Fruit fly (Drosophila melanogaster) whole organism, pupa: ENCODE results near the gene CG33346.

Experiments used
- CG10348 ChIP-seq: fragments of 200-800 bp; sonication (Bioruptor generic); IDR thresholded peaks from 2 replicates; pipeline ENCODE4 v1.3.6; 2022; ENCODE audit warnings: missing biosample characterization, missing genetic modification characterization
- CG12605 ChIP-seq: fragments of 200-800 bp; sonication (Bioruptor generic); IDR thresholded peaks from 2 replicates; pipeline ENCODE4 v1.3.6; 2022; ENCODE audit warnings: missing biosample characterization, missing genetic modification characterization
- CG13204 ChIP-seq: fragments of 200-800 bp; sonication (Bioruptor generic); optimal IDR thresholded peaks from 2 replicates; lab custom pipeline; 2018; ENCODE audit warnings: missing biosample characterization, mild to moderate bottlenecking, missing genetic modification characterization, moderate library complexity
- CG14655 ChIP-seq: fragments of 200-800 bp; sonication (Bioruptor generic); optimal IDR thresholded peaks from 3 replicates; lab custom pipeline; 2017; ENCODE audit warnings: mild to moderate bottlenecking, missing biosample characterization, missing genetic modification reagents, missing genetic modification characterization
- CG15710 ChIP-seq: fragments of 200-800 bp; sonication (Bioruptor generic); optimal IDR thresholded peaks from 2 replicates; lab custom pipeline; 2018; ENCODE audit warnings: missing biosample characterization, mild to moderate bottlenecking, missing genetic modification characterization, moderate library complexity
- CG17806 ChIP-seq: fragments of 200-800 bp; sonication (Bioruptor generic); optimal IDR thresholded peaks from 2 replicates; lab custom pipeline; 2018; ENCODE audit warnings: missing biosample characterization, mild to moderate bottlenecking, missing genetic modification characterization, moderate library complexity
- CG32121 ChIP-seq: fragments of 200-800 bp; sonication (Bioruptor generic); IDR thresholded peaks from 2 replicates; pipeline ENCODE4 v1.3.6; 2022; ENCODE audit warnings: missing biosample characterization, missing genetic modification characterization
- CG34367 ChIP-seq: fragments of 200-800 bp; sonication (Bioruptor generic); optimal IDR thresholded peaks from 2 replicates; lab custom pipeline; 2018; ENCODE audit warnings: missing biosample characterization, mild to moderate bottlenecking, missing genetic modification characterization
- CG4496 ChIP-seq: fragments of 200-800 bp; sonication (Bioruptor generic); IDR thresholded peaks from 3 replicates; pipeline ENCODE4 v1.3.6; 2022; ENCODE audit warnings: missing biosample characterization, missing genetic modification characterization
- CG8159 ChIP-seq: fragments of 200-800 bp; sonication (Bioruptor generic); optimal IDR thresholded peaks from 3 replicates; lab custom pipeline; 2018; ENCODE audit warnings: missing biosample characterization, mild to moderate bottlenecking, missing genetic modification characterization, moderate library complexity
- CG8301 ChIP-seq: fragments of 200-800 bp; sonication (Bioruptor generic); optimal IDR thresholded peaks from 2 replicates; lab custom pipeline; 2018; ENCODE audit warnings: missing biosample characterization, mild to moderate bottlenecking, missing genetic modification characterization
- CG9948 ChIP-seq: fragments of 200-800 bp; sonication (Bioruptor generic); optimal IDR thresholded peaks from 2 replicates; lab custom pipeline; 2018; ENCODE audit warnings: missing biosample characterization, mild to moderate bottlenecking, missing genetic modification characterization, moderate library complexity
- D1 ChIP-seq: fragments of 200-800 bp; sonication (Bioruptor generic); optimal IDR thresholded peaks from 2 replicates; lab custom pipeline; 2018; ENCODE audit warnings: missing biosample characterization, mild to moderate bottlenecking, missing genetic modification characterization, moderate library complexity
- EcR ChIP-seq: fragments of 200-800 bp; sonication (Bioruptor generic); optimal IDR thresholded peaks from 3 replicates; lab custom pipeline; 2019; ENCODE audit warnings: missing biosample characterization, missing genetic modification characterization, mild to moderate bottlenecking, moderate library complexity, missing genetic modification reagents
- Ets98B ChIP-seq: fragments of 200-800 bp; sonication (Bioruptor generic); IDR thresholded peaks from 2 replicates; pipeline ENCODE4 v1.3.6; 2022; ENCODE audit warnings: missing biosample characterization, missing genetic modification characterization
- Pif1A ChIP-seq: fragments of 200-800 bp; sonication (Bioruptor generic); optimal IDR thresholded peaks from 3 replicates; lab custom pipeline; 2016; ENCODE audit warnings: missing biosample characterization, missing genetic modification characterization
- Pif1B ChIP-seq: fragments of 200-800 bp; sonication (Bioruptor generic); optimal IDR thresholded peaks from 3 replicates; lab custom pipeline; 2016; ENCODE audit warnings: missing biosample characterization, missing genetic modification characterization
- Snoo ChIP-seq: fragments of 200-800 bp; sonication (Bioruptor generic); optimal IDR thresholded peaks from 3 replicates; lab custom pipeline; 2017; ENCODE audit warnings: missing biosample characterization, mild to moderate bottlenecking, missing genetic modification characterization, inconsistent platforms
- fd96Ca ChIP-seq: fragments of 200-800 bp; sonication (Bioruptor generic); IDR thresholded peaks from 3 replicates; pipeline ENCODE4 v1.3.6; 2022; ENCODE audit warnings: missing biosample characterization, missing genetic modification characterization
- gl ChIP-seq: fragments of 200-800 bp; sonication (Bioruptor generic); optimal IDR thresholded peaks from 2 replicates; lab custom pipeline; 2018; ENCODE audit warnings: missing biosample characterization, mild to moderate bottlenecking, missing genetic modification characterization
- rn ChIP-seq: fragments of 200-800 bp; sonication (Bioruptor generic); IDR thresholded peaks from 2 replicates; pipeline ENCODE4 v1.3.6; 2022; ENCODE audit warnings: missing biosample characterization, missing genetic modification characterization

The CG33346 gene

dm6 chr3R:28629186-28629979 is 39.6 kb upstream of the CG33346 start:
- no peak for TF ChIP-seq gl
- TF ChIP-seq CG8159 = peak; percentile 64
- peak; percentile 31 for TF ChIP-seq Snoo (tag; lab: Kevin White, UChicago)
- peak; percentile 47 for TF ChIP-seq Pif1A (GFP tag; lab: Kevin White, UChicago)
- peak; percentile 48; the same call in 1 of the 3 replicates for TF ChIP-seq CG4496 (GFP tag; lab: Robert Waterston, UW)
- peak; percentile 31 for TF ChIP-seq Pif1B (GFP tag; lab: Kevin White, UChicago)
- no peak for TF ChIP-seq CG17806 (tag; lab: Kevin White, UChicago)
- TF ChIP-seq Ets98B = peak; percentile 40
- peak; percentile 83 for TF ChIP-seq EcR (GFP tag; lab: Kevin White, UChicago)
- TF ChIP-seq CG14655 (GFP tag; lab: Kevin White, UChicago) = peak; percentile 56
- peak; percentile 21 for TF ChIP-seq CG8301
- peak; percentile 51 for TF ChIP-seq CG15710 (tag; lab: Kevin White, UChicago)
- TF ChIP-seq CG9948 = peak; percentile 13
- TF ChIP-seq CG13204 (GFP tag; lab: Kevin White, UChicago) = peak; percentile 19
- no peak for TF ChIP-seq D1

- TF ChIP-seq rn (GFP tag; lab: Robert Waterston, UW) (no peak), CG8301 (peak; percentile 26), CG4496 (GFP tag; lab: Robert Waterston, UW) (no peak), CG14655 (GFP tag; lab: Kevin White, UChicago) (peak; percentile 37)
- TF ChIP-seq, all 21 proteins: peak for 2
These were observed 38.9 kb upstream of the CG33346 start for dm6 chr3R:28630092-28630491.

dm6 chr3R:28630861-28631260 is 38.2 kb upstream of the CG33346 start:
- TF ChIP-seq CG32121 (GFP tag; lab: Robert Waterston, UW) (peak; percentile 45; the same call in 1 of the 2 replicates), Pif1B (GFP tag; lab: Kevin White, UChicago) (no peak), CG14655 (GFP tag; lab: Kevin White, UChicago) (no peak), CG10348 (no peak), Ets98B (no peak)

- TF ChIP-seq CG32121 (GFP tag; lab: Robert Waterston, UW) (peak; percentile 55; the same call in 1 of the 2 replicates), EcR (GFP tag; lab: Kevin White, UChicago) (no peak), CG8159 (peak; percentile 51), Pif1B (GFP tag; lab: Kevin White, UChicago) (no peak), CG9948 (peak; percentile 33), CG34367 (tag; lab: Kevin White, UChicago) (peak; percentile 8), fd96Ca (GFP tag; lab: Robert Waterston, UW) (peak; percentile 77), CG12605 (GFP tag; lab: Robert Waterston, UW) (0 out of 2 replicates have a peak, but pooled peaks have one; percentile 24), CG14655 (GFP tag; lab: Kevin White, UChicago) (peak; percentile 64), CG10348 (no peak), Snoo (tag; lab: Kevin White, UChicago) (no peak), gl (no peak), CG13204 (GFP tag; lab: Kevin White, UChicago) (no peak), D1 (no peak), rn (GFP tag; lab: Robert Waterston, UW) (peak; percentile 43; the same call in 1 of the 2 replicates), CG15710 (tag; lab: Kevin White, UChicago) (no peak), Pif1A (GFP tag; lab: Kevin White, UChicago) (peak; percentile 20), CG17806 (tag; lab: Kevin White, UChicago) (peak; percentile 50), CG8301 (peak; percentile 55), Ets98B (peak; percentile 61), CG4496 (GFP tag; lab: Robert Waterston, UW) (peak; percentile 76)
These were observed 37.3 kb upstream of the CG33346 start for dm6 chr3R:28631753-28632152.

- TF ChIP-seq Ets98B (peak; percentile 47), fd96Ca (GFP tag; lab: Robert Waterston, UW) (peak; percentile 14; the same call in 1 of the 3 replicates), Snoo (tag; lab: Kevin White, UChicago) (peak; percentile 54), gl (no peak), CG9948 (peak; percentile 33), CG10348 (no peak), CG12605 (GFP tag; lab: Robert Waterston, UW) (no peak), CG8301 (peak; percentile 54), D1 (no peak), CG17806 (tag; lab: Kevin White, UChicago) (peak; percentile 53), CG14655 (GFP tag; lab: Kevin White, UChicago) (peak; percentile 66), CG8159 (peak; percentile 56), CG4496 (GFP tag; lab: Robert Waterston, UW) (peak; percentile 34; the same call in 1 of the 3 replicates), rn (GFP tag; lab: Robert Waterston, UW) (peak; percentile 61), CG15710 (tag; lab: Kevin White, UChicago) (peak; percentile 54), EcR (GFP tag; lab: Kevin White, UChicago) (no peak), Pif1A (GFP tag; lab: Kevin White, UChicago) (peak; percentile 73), CG13204 (GFP tag; lab: Kevin White, UChicago) (no peak), Pif1B (GFP tag; lab: Kevin White, UChicago) (peak; percentile 62), CG32121 (GFP tag; lab: Robert Waterston, UW) (peak; percentile 60), CG34367 (tag; lab: Kevin White, UChicago) (peak; percentile 23)
These were observed 35.3 kb upstream of the CG33346 start for dm6 chr3R:28633746-28634145.
